Worm (Caenorhabditis elegans) whole organism, young adult: ENCODE results near the gene vha-1.

ENCODE experiments used
- B0035.1 ChIP-seq: sonication (generic microtip); optimal IDR thresholded peaks from 2 replicates; lab custom pipeline; 2016; ENCODE audit warnings: missing genetic modification characterization, mild to moderate bottlenecking, missing compliant biosample characterization, missing genotype, missing genetic modification reagents
- B0336.3 ChIP-seq: fragments of 200-800 bp; sonication (Bioruptor generic); IDR thresholded peaks from 2 replicates; pipeline ENCODE4 v1.3.6; 2022; ENCODE audit warnings: missing genetic modification characterization, missing compliant biosample characterization
- C17E4.6 ChIP-seq: fragments of 200-800 bp; sonication (Bioruptor generic); IDR thresholded peaks from 2 replicates; pipeline ENCODE4 v1.3.6; 2022; ENCODE audit warnings: missing genetic modification reagents, missing genetic modification characterization, missing compliant biosample characterization
- F33H1.4 ChIP-seq: fragments of 200-800 bp; sonication (Bioruptor generic); IDR thresholded peaks from 2 replicates; pipeline ENCODE4 v1.3.6; 2022; ENCODE audit warnings: missing genetic modification reagents, missing genetic modification characterization, missing compliant biosample characterization
- F39B2.1 ChIP-seq: fragments of 200-800 bp; sonication (Bioruptor generic); IDR thresholded peaks from 2 replicates; pipeline ENCODE4 v1.3.6; 2022; ENCODE audit warnings: missing genetic modification reagents, missing genetic modification characterization, missing compliant biosample characterization
- T07F8.4 ChIP-seq: sonication (generic microtip); optimal IDR thresholded peaks from 2 replicates; lab custom pipeline; 2016; ENCODE audit warnings: mild to moderate bottlenecking, missing genetic modification characterization, moderate library complexity, missing compliant biosample characterization
- Y53F4B.3 ChIP-seq: fragments of 200-800 bp; sonication (Bioruptor generic); IDR thresholded peaks from 2 replicates; pipeline ENCODE4 v1.3.6; 2022; ENCODE audit warnings: missing genetic modification reagents, missing genetic modification characterization, missing compliant biosample characterization
- Y53G8AR.9 ChIP-seq: fragments of 200-800 bp; sonication (Bioruptor generic); conservative IDR thresholded peaks from 2 replicates; pipeline ENCODE4 v1.3.6; 2022; ENCODE audit warnings: missing genetic modification reagents, missing genetic modification characterization, missing compliant biosample characterization
- Y95B8A.8 ChIP-seq: fragments of 200-800 bp; sonication (Bioruptor generic); IDR thresholded peaks from 2 replicates; pipeline ENCODE4 v1.3.6; 2022; ENCODE audit warnings: missing genetic modification reagents, missing genetic modification characterization, missing compliant biosample characterization
- aptf-3 ChIP-seq: fragments of 200-800 bp; sonication (Bioruptor generic); IDR thresholded peaks from 2 replicates; pipeline ENCODE4 v1.3.6; 2022; ENCODE audit warnings: missing genetic modification characterization, missing compliant biosample characterization
- athp-1 ChIP-seq: sonication (generic microtip); optimal IDR thresholded peaks from 2 replicates; lab custom pipeline; 2017; ENCODE audit warnings: mild to moderate bottlenecking, missing genetic modification characterization, missing compliant biosample characterization
- attf-6 ChIP-seq: fragments of 200-800 bp; sonication (Bioruptor generic); IDR thresholded peaks from 2 replicates; pipeline ENCODE4 v1.3.6; 2022; ENCODE audit warnings: missing genetic modification reagents, missing genetic modification characterization, missing compliant biosample characterization
- bed-1 ChIP-seq: fragments of 200-800 bp; sonication (Bioruptor generic); IDR thresholded peaks from 2 replicates; pipeline ENCODE4 v1.3.6; 2022; ENCODE audit warnings: missing genetic modification reagents, missing genetic modification characterization, missing compliant biosample characterization
- cebp-1 ChIP-seq, 2 experiments: fragments of 200-800 bp in 1 of 2; sonication (Bioruptor generic) in 1 of 2; sonication (generic microtip) in 1 of 2; IDR thresholded peaks in 1 of 2; optimal IDR thresholded peaks in 1 of 2; 2 replicates each; pipeline versions ENCODE4 v1.3.6 to Lab custom; 2017 to 2022; ENCODE audit warnings: missing compliant biosample characterization in 2 of 2, missing genetic modification characterization in 2 of 2, mild to moderate bottlenecking in 1 of 2, missing genetic modification reagents in 1 of 2, moderate library complexity in 1 of 2
- ceh-100 ChIP-seq: fragments of 200-800 bp; sonication (Bioruptor generic); IDR thresholded peaks from 2 replicates; pipeline ENCODE4 v1.3.6; 2022; ENCODE audit warnings: missing genetic modification reagents, missing genetic modification characterization, missing compliant biosample characterization
- ceh-79 ChIP-seq: sonication (generic microtip); optimal IDR thresholded peaks from 2 replicates; lab custom pipeline; 2017; ENCODE audit warnings: mild to moderate bottlenecking, missing genetic modification characterization, missing compliant biosample characterization
- chd-7 ChIP-seq: sonication (generic microtip); optimal IDR thresholded peaks from 2 replicates; lab custom pipeline; 2016; ENCODE audit warnings: mild to moderate bottlenecking, missing genetic modification characterization, moderate library complexity, missing compliant biosample characterization
- dpl-1 ChIP-seq: fragments of 150-350 bp; optimal IDR thresholded peaks from 2 replicates; lab custom pipeline; 2014; ENCODE audit warnings: missing biosample characterization, missing genetic modification reagents, missing genetic modification characterization
- efl-1 ChIP-seq: fragments of 150-350 bp; optimal IDR thresholded peaks from 2 replicates; lab custom pipeline; 2014; ENCODE audit warnings: missing biosample characterization, missing genetic modification reagents, missing genetic modification characterization
- ekl-4 ChIP-seq: fragments of 200-800 bp; sonication (Bioruptor generic); IDR thresholded peaks from 2 replicates; pipeline ENCODE4 v1.3.6; 2022; ENCODE audit warnings: missing genetic modification reagents, missing genetic modification characterization, missing compliant biosample characterization
- him-1 ChIP-seq: sonication (generic microtip); optimal IDR thresholded peaks from 2 replicates; lab custom pipeline; 2016; ENCODE audit warnings: missing genotype, missing genetic modification reagents, missing genetic modification characterization, missing compliant biosample characterization
- hrde-1 ChIP-seq: sonication (generic microtip); optimal IDR thresholded peaks from 2 replicates; lab custom pipeline; 2016; ENCODE audit warnings: missing genetic modification characterization, mild to moderate bottlenecking, missing compliant biosample characterization, moderate library complexity, missing genotype, missing genetic modification reagents, borderline replicate concordance
- lin-26 ChIP-seq: fragments of 200-800 bp; sonication (Bioruptor generic); IDR thresholded peaks from 2 replicates; pipeline ENCODE4 v1.3.6; 2022; ENCODE audit warnings: missing genetic modification reagents, missing genetic modification characterization, missing compliant biosample characterization
- lin-35 ChIP-seq, 3 experiments: fragments of 150-350 bp in 2 of 3; sonication (generic microtip) in 1 of 3; optimal IDR thresholded peaks; 2 replicates each; lab custom pipeline; 2014 to 2018; ENCODE audit warnings: missing biosample characterization in 3 of 3, missing genetic modification characterization in 3 of 3, missing genetic modification reagents in 3 of 3
- lin-54 ChIP-seq: fragments of 200-800 bp; sonication (Bioruptor generic); optimal IDR thresholded peaks from 2 replicates; lab custom pipeline; 2018; ENCODE audit warnings: mild to moderate bottlenecking, missing genetic modification characterization, missing compliant biosample characterization
- lsl-1 ChIP-seq: fragments of 200-800 bp; sonication (Bioruptor generic); optimal IDR thresholded peaks from 2 replicates; lab custom pipeline; 2018; ENCODE audit warnings: mild to moderate bottlenecking, missing genetic modification characterization, moderate library complexity, missing compliant biosample characterization
- madf-3 ChIP-seq: fragments of 200-800 bp; sonication (Bioruptor generic); IDR thresholded peaks from 2 replicates; pipeline ENCODE4 v1.3.6; 2022; ENCODE audit warnings: missing genetic modification reagents, missing genetic modification characterization, missing compliant biosample characterization
- madf-6 ChIP-seq: fragments of 200-800 bp; sonication (Bioruptor generic); IDR thresholded peaks from 2 replicates; pipeline ENCODE4 v1.3.6; 2022; ENCODE audit warnings: missing genetic modification reagents, missing genetic modification characterization, missing compliant biosample characterization
- mcd-1 ChIP-seq: fragments of 200-800 bp; sonication (Bioruptor generic); IDR thresholded peaks from 2 replicates; pipeline ENCODE4 v1.3.6; 2022; ENCODE audit warnings: missing genetic modification reagents, missing genetic modification characterization, missing compliant biosample characterization
- mes-4 ChIP-seq: sonication (generic microtip); optimal IDR thresholded peaks from 2 replicates; lab custom pipeline; 2016; ENCODE audit warnings: missing genotype, missing genetic modification characterization, missing compliant biosample characterization
- mxl-1 ChIP-seq: sonication (generic microtip); optimal IDR thresholded peaks from 2 replicates; lab custom pipeline; 2016; ENCODE audit warnings: missing genetic modification characterization, missing compliant biosample characterization
- nhr-80 ChIP-seq: sonication (generic microtip); optimal IDR thresholded peaks from 2 replicates; lab custom pipeline; 2016; ENCODE audit warnings: missing genetic modification characterization, missing compliant biosample characterization
- rcor-1 ChIP-seq: fragments of 200-800 bp; sonication (Bioruptor generic); IDR thresholded peaks from 2 replicates; pipeline ENCODE4 v1.3.6; 2022; ENCODE audit warnings: missing genetic modification reagents, missing genetic modification characterization, missing compliant biosample characterization
- snpc-1.3 ChIP-seq: sonication (generic microtip); optimal IDR thresholded peaks from 2 replicates; lab custom pipeline; 2017; ENCODE audit warnings: missing genetic modification characterization, mild to moderate bottlenecking, missing compliant biosample characterization, antibody characterized with exemption, moderate library complexity, missing genotype, missing genetic modification reagents; ENCODE audit not compliant: insufficient read depth
- snpc-3.4 ChIP-seq: sonication (generic microtip); optimal IDR thresholded peaks from 2 replicates; lab custom pipeline; 2017; ENCODE audit warnings: missing genetic modification characterization, mild to moderate bottlenecking, missing compliant biosample characterization, antibody characterized with exemption, moderate library complexity, missing genotype, missing genetic modification reagents
- tbp1 ChIP-seq: fragments of 200-800 bp; sonication (Bioruptor generic); optimal IDR thresholded peaks from 2 replicates; lab custom pipeline; 2018; ENCODE audit warnings: mild to moderate bottlenecking, missing genetic modification characterization, missing compliant biosample characterization
- tlf-1 ChIP-seq: fragments of 200-800 bp; sonication (Bioruptor generic); optimal IDR thresholded peaks from 2 replicates; lab custom pipeline; 2018; ENCODE audit warnings: mild to moderate bottlenecking, missing genetic modification characterization, missing compliant biosample characterization
- unc-130 ChIP-seq: sonication (generic microtip); optimal IDR thresholded peaks from 2 replicates; lab custom pipeline; 2016; ENCODE audit warnings: missing genetic modification reagents, missing genetic modification characterization, missing compliant biosample characterization
- xnd-1 ChIP-seq: sonication (generic microtip); optimal IDR thresholded peaks from 2 replicates; lab custom pipeline; 2016; ENCODE audit warnings: missing genotype, missing genetic modification reagents, missing genetic modification characterization, missing compliant biosample characterization
- ztf-25 ChIP-seq: fragments of 200-800 bp; sonication (Bioruptor generic); IDR thresholded peaks from 2 replicates; pipeline ENCODE4 v1.3.6; 2022; ENCODE audit warnings: missing genetic modification reagents, missing genetic modification characterization, missing compliant biosample characterization

Gene vha-1

ce11 chrIII:9747133-9747532 lies 33.9 kb upstream of the vha-1 start, which contains the start of the genes iff-1 and cdk-1:
Gene iff-1, minus strand, starts transcription at chrIII:9747193.
Gene cdk-1, plus strand, starts transcription at chrIII:9747472.
- TF ChIP-seq F33H1.4 (GFP tag; lab: Robert Waterston, UW) (peak; percentile 44), lin-35 (GFP tag; optimal IDR thresholded peaks at IDR 0.05; lab: Kevin White, UChicago) (peak in 1 of 3 experiments; percentile 8), efl-1 (peak; percentile 24), lin-54 (GFP tag; lab: Kevin White, UChicago) (peak; percentile 2), chd-7 (tag; lab: Kevin White, UChicago) (no peak), rcor-1 (GFP tag; lab: Robert Waterston, UW) (0 out of 2 replicates have a peak, but pooled peaks have one; percentile 24), cebp-1 (GFP tag; IDR thresholded peaks at IDR 0.05; lab: Robert Waterston, UW) (no peak), cebp-1 (tag; optimal IDR thresholded peaks at IDR 0.05; lab: Kevin White, UChicago) (peak; percentile 53), mes-4 (tag; lab: Kevin White, UChicago) (no peak), dpl-1 (GFP tag; lab: Kevin White, UChicago) (peak; percentile 11), nhr-80 (tag; lab: Kevin White, UChicago) (no peak), mxl-1 (tag; lab: Kevin White, UChicago) (no peak)
- TF ChIP-seq, all 124 proteins: peak for 7

- TF ChIP-seq F39B2.1 (GFP tag; lab: Robert Waterston, UW) (peak; percentile 62; the same call in 1 of the 2 replicates), Y53G8AR.9 (GFP tag; lab: Robert Waterston, UW) (peak; percentile 74; the same call in 1 of the 2 replicates), snpc-1.3 (tag; lab: Kevin White, UChicago) (peak; percentile 46), lin-54 (GFP tag; lab: Kevin White, UChicago) (peak; percentile 46), T07F8.4 (tag; lab: Kevin White, UChicago) (no peak), Y53F4B.3 (GFP tag; lab: Robert Waterston, UW) (no peak), C17E4.6 (GFP tag; lab: Robert Waterston, UW) (peak; percentile 46; the same call in 1 of the 2 replicates), lin-26 (GFP tag; lab: Robert Waterston, UW) (peak; percentile 55), aptf-3 (GFP tag; lab: Robert Waterston, UW) (no peak), efl-1 (no peak), snpc-3.4 (peak; percentile 4), attf-6 (GFP tag; lab: Robert Waterston, UW) (peak; percentile 37; the same call in 1 of the 2 replicates), athp-1 (tag; lab: Kevin White, UChicago) (peak; percentile 15), ztf-25 (GFP tag; lab: Robert Waterston, UW) (0 out of 2 replicates have a peak, but pooled peaks have one; percentile 23), madf-3 (0 out of 2 replicates have a peak, but pooled peaks have one; percentile 38), cebp-1 (GFP tag; IDR thresholded peaks at IDR 0.05; lab: Robert Waterston, UW) (no peak), cebp-1 (tag; optimal IDR thresholded peaks at IDR 0.05; lab: Kevin White, UChicago) (peak; percentile 7), ekl-4 (GFP tag; lab: Robert Waterston, UW) (peak; percentile 8; the same call in 1 of the 2 replicates), ceh-79 (peak; percentile 4), B0035.1 (tag; lab: Kevin White, UChicago) (no peak), ceh-100 (GFP tag; lab: Robert Waterston, UW) (peak; percentile 63), tlf-1 (peak; percentile 39), lsl-1 (GFP tag; lab: Kevin White, UChicago) (peak; percentile 37), mcd-1 (GFP tag; lab: Robert Waterston, UW) (peak; percentile 43; the same call in 1 of the 2 replicates), tbp1 (GFP tag; lab: Kevin White, UChicago) (peak; percentile 20), unc-130 (GFP tag; lab: Kevin White, UChicago) (peak; percentile 12), him-1 (tag; lab: Kevin White, UChicago) (peak; percentile 90), bed-1 (no peak), hrde-1 (tag; lab: Kevin White, UChicago) (peak; percentile 59), Y95B8A.8 (GFP tag; lab: Robert Waterston, UW) (0 out of 2 replicates have a peak, but pooled peaks have one; percentile 22), xnd-1 (tag; lab: Kevin White, UChicago) (no peak), B0336.3 (0 out of 2 replicates have a peak, but pooled peaks have one; percentile 47), madf-6 (GFP tag; lab: Robert Waterston, UW) (peak; percentile 68)
These were observed 32.4 kb upstream of the vha-1 start, which contains the start of gene T05G5.4 for ce11 chrIII:9748694-9749093. Gene T05G5.4, plus strand, starts transcription at chrIII:9748934.
